Fruit fly (Drosophila melanogaster): ENCODE results near the gene Flad2.

The Flad2 gene

DNA sequence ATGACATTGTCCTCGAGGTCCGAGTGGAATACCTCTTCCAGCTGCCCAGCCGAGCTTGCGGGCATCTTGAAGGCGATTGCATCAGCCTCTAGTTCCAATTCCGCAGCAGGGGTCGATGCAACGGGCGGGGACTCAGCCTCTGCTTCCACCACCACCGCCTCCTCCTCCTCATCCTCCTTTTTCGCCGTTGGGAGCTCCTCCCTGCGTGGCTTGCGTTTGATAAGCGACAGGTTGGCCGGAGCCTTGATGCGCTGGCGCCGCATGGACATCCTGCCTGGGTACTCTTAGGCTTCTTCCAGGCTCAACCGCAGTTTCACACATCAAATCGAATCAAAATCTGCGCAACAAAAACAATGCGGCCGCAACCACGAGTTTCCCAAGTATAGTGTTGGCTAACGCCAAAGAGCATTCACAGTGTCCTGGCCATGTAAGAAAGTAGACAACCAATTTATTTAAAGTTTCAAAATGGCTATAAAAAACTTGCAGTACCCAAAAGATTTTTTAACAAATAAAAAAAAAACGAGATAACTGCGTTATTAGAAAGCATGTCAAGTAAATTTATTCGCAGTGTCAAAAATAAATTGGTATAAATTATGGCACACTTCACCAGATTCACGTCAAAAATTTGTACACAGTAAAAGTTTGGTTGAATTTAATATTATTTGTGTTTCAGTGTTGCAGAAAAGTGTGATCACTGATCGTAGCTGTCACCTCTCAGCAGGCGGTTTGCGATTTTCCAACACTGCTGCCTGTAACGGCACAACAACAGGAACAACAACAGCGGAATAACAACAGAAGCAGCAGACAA is 38.7 kb upstream of the Flad2 start, which contains the start of the genes Bdp1 and CG6565:
TSS of gene Bdp1 (minus strand) at position 456 of the 808 bp plus-strand sequence.
TSS of gene CG6565 (plus strand) at position 585 of the 808 bp plus-strand sequence.
- TF ChIP-seq CG11294 (GFP tag; IDR thresholded peaks at IDR 0.05) (peak; percentile 93), dac (GFP tag; optimal IDR thresholded peaks at IDR 0.05) (peak; percentile 97), CG10631 (GFP tag; optimal IDR thresholded peaks at IDR 0.05) (peak; percentile 99), Gug (GFP tag; IDR thresholded peaks at IDR 0.05) (peak; percentile 95), CG8319 (GFP tag; optimal IDR thresholded peaks at IDR 0.05) (peak; percentile 97), Ets96B (tag; optimal IDR thresholded peaks at IDR 0.05) (peak; percentile 92), CG34406 (GFP tag; optimal IDR thresholded peaks at IDR 0.05) (peak; percentile 96), Met (GFP tag; optimal IDR thresholded peaks at IDR 0.05) (peak; percentile 97), pdm3 (GFP tag; optimal IDR thresholded peaks at IDR 0.05) (peak; percentile 98), svp (GFP tag) (no peak), CG6792 (GFP tag; optimal IDR thresholded peaks at IDR 0.05) (peak; percentile 95), CG3032 (tag; optimal IDR thresholded peaks at IDR 0.05) (peak; percentile 95), lz (GFP tag; optimal IDR thresholded peaks at IDR 0.05) (peak; percentile 99), spab (GFP tag; optimal IDR thresholded peaks at IDR 0.05) (peak; percentile 90), fd85E (GFP tag; optimal IDR thresholded peaks at IDR 0.05) (no peak), ss (GFP tag; optimal IDR thresholded peaks at IDR 0.05) (peak in 1 of 2 experiments; percentile 93), net (GFP tag; optimal IDR thresholded peaks at IDR 0.05) (peak; percentile 95), salr (GFP tag; optimal IDR thresholded peaks at IDR 0.05) (peak; percentile 88 to 98), Smox (GFP tag; optimal IDR thresholded peaks at IDR 0.05) (peak; percentile 97), Sox14 (GFP tag; optimal IDR thresholded peaks at IDR 0.05) (peak; percentile 98), Sox15 (GFP tag; optimal IDR thresholded peaks at IDR 0.05) (peak; percentile 99), Sox102F (GFP tag; optimal IDR thresholded peaks at IDR 0.05) (peak; percentile 97), Eip75B (GFP tag; optimal IDR thresholded peaks at IDR 0.05) (peak; percentile 97), Eip93F (GFP tag; optimal IDR thresholded peaks at IDR 0.05) (peak; percentile 62), CG6854 (GFP tag; optimal IDR thresholded peaks at IDR 0.05) (peak; percentile 82), CG31627 (GFP tag; optimal IDR thresholded peaks at IDR 0.05) (peak; percentile 99), CG32006 (GFP tag; optimal IDR thresholded peaks at IDR 0.05) (peak; percentile 99), CG9139 (GFP tag; optimal IDR thresholded peaks at IDR 0.05) (no peak), CG16779 (tag; optimal IDR thresholded peaks at IDR 0.05) (peak; percentile 87), eg (GFP tag; IDR thresholded peaks at IDR 0.05) (peak; percentile 90), topi (GFP tag; optimal IDR thresholded peaks at IDR 0.05) (peak; percentile 98), Hr39 (GFP tag; optimal IDR thresholded peaks at IDR 0.05) (peak; percentile 99), Blimp-1 (GFP tag; optimal IDR thresholded peaks at IDR 0.05) (peak; percentile 86), CG1621 (tag; optimal IDR thresholded peaks at IDR 0.05) (peak; percentile 83), CG11762 (GFP tag; optimal IDR thresholded peaks at IDR 0.05; ENCODE audit: insufficient read depth) (peak; percentile 97), Eip78C (GFP tag) (peak; percentile 99), Ets21C (GFP tag; optimal IDR thresholded peaks at IDR 0.05) (peak; percentile 99), vri (GFP tag; optimal IDR thresholded peaks at IDR 0.05) (peak; percentile 92), CG15336 (GFP tag; IDR thresholded peaks at IDR 0.05) (peak; percentile 90), CG11902 (GFP tag; optimal IDR thresholded peaks at IDR 0.05) (peak; percentile 99), esn (GFP tag; optimal IDR thresholded peaks at IDR 0.05) (peak; percentile 99), fkh (GFP tag; optimal IDR thresholded peaks at IDR 0.05) (peak; percentile 84), CG6808 (GFP tag; optimal IDR thresholded peaks at IDR 0.05) (peak; percentile 92), cyc (GFP tag; optimal IDR thresholded peaks at IDR 0.05) (peak; percentile 99), CG4318 (GFP tag; optimal IDR thresholded peaks at IDR 0.05) (peak; percentile 99), CG10669 (GFP tag; optimal IDR thresholded peaks at IDR 0.05) (peak; percentile 96), OdsH (GFP tag; optimal IDR thresholded peaks at IDR 0.05) (peak; percentile 99), CG8119 (GFP tag; IDR thresholded peaks at IDR 0.05) (peak; percentile 91), dsx (GFP tag; optimal IDR thresholded peaks at IDR 0.05; ENCODE audit: poor library complexity, severe bottlenecking) (peak; percentile 83), Lpt (GFP tag; optimal IDR thresholded peaks at IDR 0.05) (peak; percentile 95)
